Fruit fly (Drosophila melanogaster) whole organism: Measurements from ENCODE around the gene CG34338.

Experiments used
- CG8478 ChIP-seq: fragments of >200 bp; optimal IDR thresholded peaks from 2 replicates; lab custom pipeline; 2018; ENCODE audit warnings: inconsistent platforms
- EcR ChIP-seq, 2 experiments: fragments of >200 bp; optimal IDR thresholded peaks; 2 replicates each; lab custom pipeline; 2017; ENCODE audit warnings: missing biosample characterization in 2 of 2, missing genetic modification characterization in 2 of 2, missing genetic modification reagents in 2 of 2
- psq ChIP-seq: fragments of >200 bp; optimal IDR thresholded peaks from 2 replicates; lab custom pipeline; 2017
- usp ChIP-seq: fragments of >200 bp; optimal IDR thresholded peaks from 2 replicates; lab custom pipeline; 2017; ENCODE audit warnings: missing biosample characterization, missing genetic modification characterization, mixed read lengths

DNA sequence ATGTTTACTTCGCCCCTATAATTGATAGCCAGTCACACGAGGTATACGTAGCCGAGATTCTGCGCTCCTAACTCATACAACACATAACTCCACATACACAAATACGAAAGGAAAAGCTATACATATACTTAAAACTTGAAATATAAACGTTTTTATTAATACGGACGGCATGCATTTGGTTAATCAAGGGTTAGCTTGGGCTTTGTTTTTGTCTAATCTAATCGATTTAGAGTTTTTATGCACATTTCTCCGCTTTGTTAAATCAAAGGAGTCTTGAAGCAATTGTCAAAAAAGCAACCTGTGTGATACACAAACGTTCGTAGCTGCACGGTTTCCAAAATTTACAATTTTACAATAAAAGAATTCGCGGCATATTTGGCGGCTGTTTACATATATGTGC lies 31.9 kb upstream of the CG34338 start, which contains the start of gene Tom40:
- TF ChIP-seq usp (GFP tag; lab: Kevin White, UChicago) = no peak
- TF ChIP-seq psq = no peak
- TF ChIP-seq CG8478 (lab: Kevin White, UChicago) = no peak
- TF ChIP-seq EcR (GFP tag; optimal IDR thresholded peaks at IDR 0.05; lab: Kevin White, UChicago) = no peak
